Worm (Caenorhabditis elegans): ENCODE data around the gene rig-4.

DNA sequence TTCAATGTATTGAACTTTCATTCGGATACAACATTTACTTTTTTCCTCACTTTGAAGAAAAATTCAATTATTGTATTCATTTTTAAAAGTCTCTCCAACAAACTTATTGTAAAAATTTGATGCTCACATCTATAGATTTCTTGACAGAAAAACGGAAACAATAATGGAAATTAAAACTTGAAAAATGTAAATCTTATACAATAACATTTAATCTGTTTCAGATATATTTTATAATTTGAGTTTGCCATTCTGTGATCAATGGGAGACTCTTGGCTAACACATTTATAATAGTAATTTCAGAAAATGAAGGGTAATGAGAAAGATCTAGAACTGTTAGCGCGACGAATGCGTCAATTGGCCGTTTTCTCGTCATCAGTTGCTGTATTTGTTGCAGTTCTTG is 15.5 kb downstream of the rig-4 start, which contains the start of gene col-115:
- no peak for TF ChIP-seq pqm-1 (tag; optimal IDR thresholded peaks at IDR 0.05)
- no peak for TF ChIP-seq unc-86 (tag; optimal IDR thresholded peaks at IDR 0.05)
- no peak for TF ChIP-seq fkh-10 (GFP tag; optimal IDR thresholded peaks at IDR 0.05)
- no peak for TF ChIP-seq pha-4 (tag; optimal IDR thresholded peaks at IDR 0.05)
- TF ChIP-seq pha-2 (tag; optimal IDR thresholded peaks at IDR 0.05): no peak
- TF ChIP-seq dve-1 (tag; optimal IDR thresholded peaks at IDR 0.05): no peak
- TF ChIP-seq ahr-1 (tag; optimal IDR thresholded peaks at IDR 0.05): no peak
- no peak for TF ChIP-seq ceh-2 (tag; optimal IDR thresholded peaks at IDR 0.05)
- TF ChIP-seq nhr-11 (tag; optimal IDR thresholded peaks at IDR 0.05): no peak
- TF ChIP-seq ama-1 (optimal IDR thresholded peaks at IDR 0.05): no peak
- no peak for TF ChIP-seq Y22D7AL.16 (tag; optimal IDR thresholded peaks at IDR 0.05)
- TF ChIP-seq hlh-15 (tag; optimal IDR thresholded peaks at IDR 0.05): no peak

Data from whole organism, late embryonic.